Worm (Caenorhabditis elegans) whole organism, young adult: ENCODE data around the gene F22F7.3.
A peak's percentile ranks its signal among the peaks of the same experiment; 100 is the strongest.

Experiments
- B0019.2 ChIP-seq: fragments of 200-800 bp; sonication (Bioruptor generic); conservative IDR thresholded peaks from 2 replicates; pipeline ENCODE4 v1.3.6; 2022; ENCODE audit warnings: missing genetic modification reagents, missing genetic modification characterization, missing compliant biosample characterization
- C17E4.6 ChIP-seq: fragments of 200-800 bp; sonication (Bioruptor generic); IDR thresholded peaks from 2 replicates; pipeline ENCODE4 v1.3.6; 2022; ENCODE audit warnings: missing genetic modification reagents, missing genetic modification characterization, missing compliant biosample characterization
- F23B12.7 ChIP-seq: sonication (generic microtip); optimal IDR thresholded peaks from 2 replicates; lab custom pipeline; 2017; ENCODE audit warnings: missing genetic modification characterization, mild to moderate bottlenecking, missing compliant biosample characterization, antibody characterized with exemption, moderate library complexity; ENCODE audit not compliant: insufficient read depth
- F33H1.4 ChIP-seq: fragments of 200-800 bp; sonication (Bioruptor generic); IDR thresholded peaks from 2 replicates; pipeline ENCODE4 v1.3.6; 2022; ENCODE audit warnings: missing genetic modification reagents, missing genetic modification characterization, missing compliant biosample characterization
- K11D2.4 ChIP-seq: fragments of 200-800 bp; sonication (Bioruptor generic); IDR thresholded peaks from 2 replicates; pipeline ENCODE4 v1.3.6; 2022; ENCODE audit warnings: missing genetic modification reagents, missing genetic modification characterization, missing compliant biosample characterization
- K12H6.12 ChIP-seq: fragments of 200-800 bp; sonication (Bioruptor generic); optimal IDR thresholded peaks from 2 replicates; lab custom pipeline; 2018; ENCODE audit warnings: mild to moderate bottlenecking, missing genetic modification characterization, missing compliant biosample characterization
- Y53G8AR.9 ChIP-seq: fragments of 200-800 bp; sonication (Bioruptor generic); conservative IDR thresholded peaks from 2 replicates; pipeline ENCODE4 v1.3.6; 2022; ENCODE audit warnings: missing genetic modification reagents, missing genetic modification characterization, missing compliant biosample characterization
- Y56A3A.18 ChIP-seq: fragments of 200-800 bp; sonication (Bioruptor generic); IDR thresholded peaks from 2 replicates; pipeline ENCODE4 v1.3.6; 2022; ENCODE audit warnings: missing genetic modification reagents, missing genetic modification characterization, missing compliant biosample characterization
- atf-7 ChIP-seq: sonication (generic microtip); optimal IDR thresholded peaks from 2 replicates; lab custom pipeline; 2017; ENCODE audit warnings: mild to moderate bottlenecking, missing genetic modification characterization, missing compliant biosample characterization
- attf-5 ChIP-seq: fragments of 200-800 bp; sonication (Bioruptor generic); optimal IDR thresholded peaks from 2 replicates; lab custom pipeline; 2018; ENCODE audit warnings: mild to moderate bottlenecking, missing genetic modification characterization, missing compliant biosample characterization
- attf-6 ChIP-seq: fragments of 200-800 bp; sonication (Bioruptor generic); IDR thresholded peaks from 2 replicates; pipeline ENCODE4 v1.3.6; 2022; ENCODE audit warnings: missing genetic modification reagents, missing genetic modification characterization, missing compliant biosample characterization
- bed-1 ChIP-seq: fragments of 200-800 bp; sonication (Bioruptor generic); IDR thresholded peaks from 2 replicates; pipeline ENCODE4 v1.3.6; 2022; ENCODE audit warnings: missing genetic modification reagents, missing genetic modification characterization, missing compliant biosample characterization
- cebp-1 ChIP-seq, 2 experiments: fragments of 200-800 bp in 1 of 2; sonication (Bioruptor generic) in 1 of 2; sonication (generic microtip) in 1 of 2; IDR thresholded peaks in 1 of 2; optimal IDR thresholded peaks in 1 of 2; 2 replicates each; pipeline versions ENCODE4 v1.3.6 to Lab custom; 2017 to 2022; ENCODE audit warnings: missing compliant biosample characterization in 2 of 2, missing genetic modification characterization in 2 of 2, mild to moderate bottlenecking in 1 of 2, missing genetic modification reagents in 1 of 2, moderate library complexity in 1 of 2
- ceh-27 ChIP-seq: fragments of 200-800 bp; sonication (Bioruptor generic); optimal IDR thresholded peaks from 2 replicates; lab custom pipeline; 2018; ENCODE audit warnings: mild to moderate bottlenecking, missing genetic modification characterization, moderate library complexity, missing compliant biosample characterization
- ceh-91 ChIP-seq: fragments of 200-800 bp; sonication (Bioruptor generic); IDR thresholded peaks from 2 replicates; pipeline ENCODE4 v1.3.6; 2022; ENCODE audit warnings: missing genetic modification reagents, missing genetic modification characterization, missing compliant biosample characterization
- dox-1 ChIP-seq: fragments of 200-800 bp; sonication (Bioruptor generic); IDR thresholded peaks from 2 replicates; pipeline ENCODE4 v1.3.6; 2022; ENCODE audit warnings: missing genetic modification reagents, missing genetic modification characterization, missing compliant biosample characterization
- ekl-4 ChIP-seq: fragments of 200-800 bp; sonication (Bioruptor generic); IDR thresholded peaks from 2 replicates; pipeline ENCODE4 v1.3.6; 2022; ENCODE audit warnings: missing genetic modification reagents, missing genetic modification characterization, missing compliant biosample characterization
- gei-17 ChIP-seq: fragments of 200-800 bp; sonication (Bioruptor generic); optimal IDR thresholded peaks from 2 replicates; lab custom pipeline; 2018; ENCODE audit warnings: mild to moderate bottlenecking, missing genetic modification characterization, missing compliant biosample characterization
- hmg-1.2 ChIP-seq: fragments of 200-800 bp; sonication (Bioruptor generic); IDR thresholded peaks from 2 replicates; pipeline ENCODE4 v1.3.6; 2022; ENCODE audit warnings: missing genetic modification reagents, missing genetic modification characterization, missing compliant biosample characterization
- hsf-1 ChIP-seq: fragments of 200-800 bp; sonication (Bioruptor generic); IDR thresholded peaks from 2 replicates; pipeline ENCODE4 v1.3.6; 2022; ENCODE audit warnings: missing genetic modification reagents, missing genetic modification characterization, missing compliant biosample characterization
- lag-1 ChIP-seq: fragments of 200-800 bp; sonication (Bioruptor generic); IDR thresholded peaks from 2 replicates; pipeline ENCODE4 v1.3.6; 2022; ENCODE audit warnings: missing genetic modification reagents, missing genetic modification characterization, missing compliant biosample characterization
- let-607 ChIP-seq, 2 experiments: fragments of 200-800 bp in 1 of 2; sonication (Bioruptor generic) in 1 of 2; sonication (generic microtip) in 1 of 2; optimal IDR thresholded peaks; 2 replicates each; lab custom pipeline; 2016 to 2018; ENCODE audit warnings: mild to moderate bottlenecking in 2 of 2, missing compliant biosample characterization in 2 of 2, missing genetic modification characterization in 2 of 2, moderate library complexity in 2 of 2, missing genotype in 1 of 2
- lin-26 ChIP-seq: fragments of 200-800 bp; sonication (Bioruptor generic); IDR thresholded peaks from 2 replicates; pipeline ENCODE4 v1.3.6; 2022; ENCODE audit warnings: missing genetic modification reagents, missing genetic modification characterization, missing compliant biosample characterization
- lin-35 ChIP-seq, 3 experiments: fragments of 150-350 bp in 2 of 3; sonication (generic microtip) in 1 of 3; optimal IDR thresholded peaks; 2 replicates each; lab custom pipeline; 2014 to 2018; ENCODE audit warnings: missing biosample characterization in 3 of 3, missing genetic modification characterization in 3 of 3, missing genetic modification reagents in 3 of 3
- lsy-27 ChIP-seq: sonication (generic microtip); optimal IDR thresholded peaks from 2 replicates; lab custom pipeline; 2017; ENCODE audit warnings: missing genetic modification characterization, mild to moderate bottlenecking, missing compliant biosample characterization, antibody characterized with exemption, missing genotype, borderline replicate concordance; ENCODE audit not compliant: insufficient read depth
- madf-3 ChIP-seq: fragments of 200-800 bp; sonication (Bioruptor generic); IDR thresholded peaks from 2 replicates; pipeline ENCODE4 v1.3.6; 2022; ENCODE audit warnings: missing genetic modification reagents, missing genetic modification characterization, missing compliant biosample characterization
- madf-6 ChIP-seq: fragments of 200-800 bp; sonication (Bioruptor generic); IDR thresholded peaks from 2 replicates; pipeline ENCODE4 v1.3.6; 2022; ENCODE audit warnings: missing genetic modification reagents, missing genetic modification characterization, missing compliant biosample characterization
- nfya-1 ChIP-seq: sonication (generic microtip); optimal IDR thresholded peaks from 2 replicates; lab custom pipeline; 2017; ENCODE audit warnings: antibody characterized with exemption, missing compliant biosample characterization, missing genetic modification characterization, borderline replicate concordance; ENCODE audit not compliant: insufficient read depth
- nfyb-1 ChIP-seq: fragments of 200-800 bp; sonication (Bioruptor generic); IDR thresholded peaks from 2 replicates; pipeline ENCODE4 v1.3.6; 2022; ENCODE audit warnings: missing genetic modification reagents, missing genetic modification characterization, missing compliant biosample characterization
- nhr-120 ChIP-seq: fragments of 200-800 bp; sonication (Bioruptor generic); IDR thresholded peaks from 2 replicates; pipeline ENCODE4 v1.3.6; 2022; ENCODE audit warnings: missing genetic modification characterization, missing compliant biosample characterization
- nhr-179 ChIP-seq: sonication (generic microtip); optimal IDR thresholded peaks from 2 replicates; lab custom pipeline; 2016; ENCODE audit warnings: mild to moderate bottlenecking, missing genetic modification characterization, missing compliant biosample characterization
- pbrm-1 ChIP-seq: fragments of 200-800 bp; sonication (Bioruptor generic); IDR thresholded peaks from 2 replicates; pipeline ENCODE4 v1.3.6; 2022; ENCODE audit warnings: missing genetic modification reagents, missing genetic modification characterization, missing compliant biosample characterization
- rec-8 ChIP-seq, 2 experiments: sonication (generic microtip); optimal IDR thresholded peaks; 2 replicates each; lab custom pipeline; 2016; ENCODE audit warnings: mild to moderate bottlenecking in 2 of 2, missing genetic modification characterization in 2 of 2, missing genetic modification reagents in 2 of 2, missing genotype in 2 of 2, missing biosample characterization in 1 of 2, missing compliant biosample characterization in 1 of 2, moderate library complexity in 1 of 2
- sea-2 ChIP-seq: fragments of 200-800 bp; sonication (Bioruptor generic); IDR thresholded peaks from 2 replicates; pipeline ENCODE4 v1.3.6; 2022; ENCODE audit warnings: missing genetic modification characterization, missing compliant biosample characterization
- snpc-1.1 ChIP-seq: sonication (generic microtip); optimal IDR thresholded peaks from 2 replicates; lab custom pipeline; 2017; ENCODE audit warnings: missing genetic modification characterization, mild to moderate bottlenecking, missing compliant biosample characterization, antibody characterized with exemption, moderate library complexity, missing genotype, missing genetic modification reagents; ENCODE audit not compliant: insufficient read depth
- snpc-1.3 ChIP-seq: sonication (generic microtip); optimal IDR thresholded peaks from 2 replicates; lab custom pipeline; 2017; ENCODE audit warnings: missing genetic modification characterization, mild to moderate bottlenecking, missing compliant biosample characterization, antibody characterized with exemption, moderate library complexity, missing genotype, missing genetic modification reagents; ENCODE audit not compliant: insufficient read depth
- unc-130 ChIP-seq: sonication (generic microtip); optimal IDR thresholded peaks from 2 replicates; lab custom pipeline; 2016; ENCODE audit warnings: missing genetic modification reagents, missing genetic modification characterization, missing compliant biosample characterization
- unc-62 ChIP-seq: fragments of 150-350 bp; optimal IDR thresholded peaks from 2 replicates; lab custom pipeline; 2014; ENCODE audit warnings: missing biosample characterization, missing genetic modification reagents, missing genetic modification characterization
- xnd-1 ChIP-seq: sonication (generic microtip); optimal IDR thresholded peaks from 2 replicates; lab custom pipeline; 2016; ENCODE audit warnings: missing genotype, missing genetic modification reagents, missing genetic modification characterization, missing compliant biosample characterization
- zfh-2 ChIP-seq: fragments of 200-800 bp; sonication (Bioruptor generic); conservative IDR thresholded peaks from 2 replicates; pipeline ENCODE4 v1.3.6; 2022; ENCODE audit warnings: missing genetic modification reagents, missing genetic modification characterization, missing compliant biosample characterization
- ztf-25 ChIP-seq: fragments of 200-800 bp; sonication (Bioruptor generic); IDR thresholded peaks from 2 replicates; pipeline ENCODE4 v1.3.6; 2022; ENCODE audit warnings: missing genetic modification reagents, missing genetic modification characterization, missing compliant biosample characterization

Gene F22F7.3

ce11 chrV:2126996-2127585 lies 16.6 kb downstream of the F22F7.3 start, which contains the start of gene ldp-1 (continued):
- TF ChIP-seq cebp-1 (GFP tag; IDR thresholded peaks at IDR 0.05; lab: Robert Waterston, UW) (no peak), cebp-1 (tag; optimal IDR thresholded peaks at IDR 0.05; lab: Kevin White, UChicago) (peak; percentile 24), nhr-120 (GFP tag; lab: Robert Waterston, UW) (no peak), unc-130 (peak; percentile 76), rec-8 (tag; optimal IDR thresholded peaks at IDR 0.05; lab: Kevin White, UChicago) (peak in 1 of 2 experiments; percentile 2), Y56A3A.18 (GFP tag; lab: Robert Waterston, UW) (no peak), unc-62 (GFP tag; lab: Kevin White, UChicago) (no peak), nhr-179 (tag; lab: Kevin White, UChicago) (no peak), snpc-1.1 (peak; percentile 42), lin-35 (GFP tag; optimal IDR thresholded peaks at IDR 0.05; lab: Kevin White, UChicago) (peak; percentile 10 to 81 (median 34)), ekl-4 (GFP tag; lab: Robert Waterston, UW) (peak; percentile 9; the same call in 1 of the 2 replicates), lag-1 (GFP tag; lab: Robert Waterston, UW) (no peak), K11D2.4 (GFP tag; lab: Robert Waterston, UW) (0 out of 2 replicates have a peak, but pooled peaks have one; percentile 46), pbrm-1 (GFP tag; lab: Robert Waterston, UW) (0 out of 2 replicates have a peak, but pooled peaks have one; percentile 32), xnd-1 (tag; lab: Kevin White, UChicago) (peak; percentile 8), bed-1 (GFP tag; lab: Robert Waterston, UW) (0 out of 2 replicates have a peak, but pooled peaks have one; percentile 32), F33H1.4 (GFP tag; lab: Robert Waterston, UW) (peak; percentile 27), ceh-27 (GFP tag; lab: Kevin White, UChicago) (peak; percentile 47), ceh-91 (peak; percentile 45; the same call in 1 of the 2 replicates), dox-1 (GFP tag; lab: Robert Waterston, UW) (peak; percentile 43; the same call in 1 of the 2 replicates)

- TF ChIP-seq madf-6 (GFP tag; lab: Robert Waterston, UW) (no peak), Y53G8AR.9 (GFP tag; lab: Robert Waterston, UW) (no peak), sea-2 (GFP tag; lab: Robert Waterston, UW) (0 out of 2 replicates have a peak, but pooled peaks have one; percentile 18), lin-26 (no peak), attf-5 (GFP tag; lab: Kevin White, UChicago) (no peak), madf-3 (GFP tag; lab: Robert Waterston, UW) (no peak), gei-17 (GFP tag; lab: Kevin White, UChicago) (no peak), nfyb-1 (GFP tag; lab: Robert Waterston, UW) (peak; percentile 19; the same call in 1 of the 2 replicates), hsf-1 (GFP tag; lab: Robert Waterston, UW) (no peak), zfh-2 (GFP tag; lab: Robert Waterston, UW) (peak; percentile 56; the same call in 1 of the 2 replicates)
Measured at ce11 chrV:2132675-2133074, 22.2 kb downstream of the F22F7.3 start.

ce11 chrV:2133512-2133911 lies 23.0 kb downstream of the F22F7.3 start:
- TF ChIP-seq lsy-27 (no peak), zfh-2 (GFP tag; lab: Robert Waterston, UW) (peak; percentile 84), K12H6.12 (peak; percentile 70), nfya-1 (tag; lab: Kevin White, UChicago) (no peak), F23B12.7 (tag; lab: Kevin White, UChicago) (no peak), atf-7 (tag; lab: Kevin White, UChicago) (peak; percentile 45), F33H1.4 (GFP tag; lab: Robert Waterston, UW) (no peak), ztf-25 (GFP tag; lab: Robert Waterston, UW) (no peak), let-607 (tag; optimal IDR thresholded peaks at IDR 0.05; lab: Kevin White, UChicago) (no peak), snpc-1.3 (tag; lab: Kevin White, UChicago) (no peak), cebp-1 (GFP tag; IDR thresholded peaks at IDR 0.05; lab: Robert Waterston, UW) (no peak), cebp-1 (tag; optimal IDR thresholded peaks at IDR 0.05; lab: Kevin White, UChicago) (peak; percentile 74), C17E4.6 (GFP tag; lab: Robert Waterston, UW) (no peak), attf-6 (GFP tag; lab: Robert Waterston, UW) (no peak), lin-35 (GFP tag; optimal IDR thresholded peaks at IDR 0.05; lab: Kevin White, UChicago) (peak in 1 of 3 experiments; percentile 80), xnd-1 (tag; lab: Kevin White, UChicago) (no peak), hmg-1.2 (GFP tag; lab: Robert Waterston, UW) (peak; percentile 37; the same call in 1 of the 2 replicates), B0019.2 (GFP tag; lab: Robert Waterston, UW) (no peak)
